Worm (Caenorhabditis elegans): Measurements from ENCODE around the gene alg-3.

Gene alg-3

ce11 chrIV:11703685-11704296 is at the start of gene alg-3, which contains the start of gene T22B3.3:
alg-3 (plus strand) TSS chrIV:11704246.
T22B3.3 (minus strand) TSS chrIV:11703785.
- no peak for TF ChIP-seq tbp1 (GFP tag; optimal IDR thresholded peaks at IDR 0.05)

ce11 chrIV:11655370-11655769 is 48.7 kb upstream of the alg-3 start, which contains the start of gene ent-1:
ent-1 (minus strand) TSS chrIV:11655470.
- no peak for TF ChIP-seq F10E7.11 (tag; optimal IDR thresholded peaks at IDR 0.05)
- no peak for TF ChIP-seq ekl-4 (GFP tag; IDR thresholded peaks at IDR 0.05)
- TF ChIP-seq dox-1 (GFP tag; IDR thresholded peaks at IDR 0.05): no peak
- TF ChIP-seq F55B11.4 (tag; optimal IDR thresholded peaks at IDR 0.05; ENCODE audit: borderline replicate concordance, insufficient read depth): no peak
- TF ChIP-seq hlh-26 (GFP tag; conservative IDR thresholded peaks at IDR 0.05): no peak
- TF ChIP-seq D2030.7 (GFP tag; IDR thresholded peaks at IDR 0.05): no peak
- TF ChIP-seq C06A6.2 (GFP tag; conservative IDR thresholded peaks at IDR 0.05): no peak
- no peak for TF ChIP-seq him-1 (tag; optimal IDR thresholded peaks at IDR 0.05)
- TF ChIP-seq lin-26 (GFP tag; IDR thresholded peaks at IDR 0.05): no peak
- TF ChIP-seq F22D6.2 (tag; optimal IDR thresholded peaks at IDR 0.05): no peak
- TF ChIP-seq ztf-18 (tag; optimal IDR thresholded peaks at IDR 0.05): no peak

DNA sequence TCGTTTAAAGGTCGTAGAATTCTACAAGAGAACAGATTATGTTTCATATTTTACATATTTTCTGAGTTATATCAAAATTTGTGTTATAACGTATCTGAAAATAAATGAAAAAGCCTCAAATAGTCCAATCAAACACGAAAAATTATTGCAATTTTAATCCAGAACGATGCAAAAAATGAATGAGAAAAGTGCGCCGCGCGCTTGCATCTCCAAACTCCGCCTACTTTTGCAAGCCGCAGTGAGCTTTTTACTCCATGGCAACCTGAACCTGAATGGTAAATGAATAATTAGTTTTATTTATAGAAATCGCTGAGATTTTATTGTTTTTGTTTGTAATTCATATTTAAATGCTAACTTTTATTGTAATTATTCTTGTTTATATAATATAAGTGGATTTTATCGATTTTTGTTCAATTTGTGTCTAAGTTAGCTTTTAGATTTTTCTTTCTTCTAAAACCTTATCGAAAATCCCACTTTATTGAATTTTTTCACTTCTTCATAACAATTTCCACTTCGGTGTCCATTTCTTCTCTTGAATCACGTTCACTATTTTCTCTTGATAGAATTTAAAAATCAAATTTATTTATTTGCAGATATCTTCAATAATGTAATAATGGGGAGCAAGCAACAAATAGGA is 47.8 kb upstream of the alg-3 start, which contains the start of gene ZK809.5:
ZK809.5 (plus strand) TSS at position 587 of the 637 bp plus-strand sequence.
- TF ChIP-seq K12H6.12 (tag; optimal IDR thresholded peaks at IDR 0.05): no peak
- TF ChIP-seq unc-130 (GFP tag; optimal IDR thresholded peaks at IDR 0.05): no peak

DNA sequence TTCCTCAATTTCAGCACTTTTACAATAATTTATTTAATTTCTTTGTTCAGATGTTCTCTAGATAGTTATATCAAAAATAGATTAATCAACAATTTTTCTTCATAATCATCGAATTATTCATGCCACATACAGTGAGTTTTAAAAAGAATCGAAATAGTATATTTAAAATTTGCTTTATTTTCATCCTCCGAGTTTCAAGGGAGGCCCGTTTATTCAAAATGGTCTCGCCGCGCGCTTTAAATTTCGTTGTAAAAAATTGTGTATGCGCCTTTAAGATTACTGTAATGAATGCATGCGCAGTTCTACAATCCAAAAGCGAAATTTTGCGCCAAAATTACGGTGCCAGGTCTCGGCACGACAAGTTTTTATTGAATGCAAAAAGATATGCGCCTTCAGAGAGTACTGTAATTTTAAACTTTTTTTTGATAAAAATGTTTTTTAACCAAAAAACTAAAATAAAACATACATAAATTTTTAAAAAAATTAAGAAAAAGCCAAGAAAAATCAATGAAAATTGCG is 44.2 kb upstream of the alg-3 start, which contains the start of gene ZK792.1:
ZK792.1 (plus strand) TSS at position 51 of the 519 bp plus-strand sequence.
- no peak for TF ChIP-seq mes-4 (tag; optimal IDR thresholded peaks at IDR 0.05)
- peak; percentile 46 for TF ChIP-seq xnd-1 (tag; optimal IDR thresholded peaks at IDR 0.05)
- peak; percentile 62 for TF ChIP-seq efl-1 (GFP tag; optimal IDR thresholded peaks at IDR 0.05)
- TF ChIP-seq D2030.7 (GFP tag; IDR thresholded peaks at IDR 0.05): no peak
- TF ChIP-seq F33H1.4 (GFP tag; IDR thresholded peaks at IDR 0.05): peak; percentile 69
- peak; percentile 79 for TF ChIP-seq madf-6 (GFP tag; IDR thresholded peaks at IDR 0.05)
- no peak for TF ChIP-seq T26A5.8 (tag; optimal IDR thresholded peaks at IDR 0.05)
- peak; percentile 59 for TF ChIP-seq madf-8 (GFP tag; conservative IDR thresholded peaks at IDR 0.05)
- no peak for TF ChIP-seq T07F8.4 (tag; optimal IDR thresholded peaks at IDR 0.05)
- TF ChIP-seq ztf-22 (GFP tag; optimal IDR thresholded peaks at IDR 0.05): no peak
- TF ChIP-seq unc-62 (GFP tag; optimal IDR thresholded peaks at IDR 0.05): no peak
- no peak for TF ChIP-seq egrh-3 (GFP tag; IDR thresholded peaks at IDR 0.05)
- TF ChIP-seq ceh-91 (GFP tag; IDR thresholded peaks at IDR 0.05): peak; percentile 76
- TF ChIP-seq lin-54 (GFP tag; optimal IDR thresholded peaks at IDR 0.05): no peak
- no peak for TF ChIP-seq F37B4.10 (GFP tag; IDR thresholded peaks at IDR 0.05)
- TF ChIP-seq lsl-1 (GFP tag; optimal IDR thresholded peaks at IDR 0.05): peak; percentile 76
- TF ChIP-seq F22D6.2 (tag; optimal IDR thresholded peaks at IDR 0.05): no peak

DNA sequence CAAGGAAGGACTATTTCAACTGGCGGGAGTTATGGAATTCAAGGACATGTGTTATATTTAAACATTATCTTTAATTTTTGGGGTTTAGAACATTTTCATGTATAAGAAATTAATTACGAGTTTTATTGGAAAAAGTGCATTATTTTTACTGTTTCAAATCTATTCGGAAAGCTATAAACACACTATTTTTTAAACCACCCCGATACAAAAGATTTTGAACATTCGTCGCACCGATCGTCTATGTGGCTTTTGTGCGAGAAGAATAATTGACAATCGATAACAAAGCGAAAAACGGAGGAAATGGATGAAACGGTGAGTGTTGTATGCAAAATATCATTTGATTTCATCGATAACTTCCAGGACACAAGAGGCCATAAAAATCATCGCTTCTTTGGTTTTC is 39.0 kb upstream of the alg-3 start, which contains the start of gene ZK809.9:
ZK809.9 (plus strand) TSS at position 301 of the 400 bp plus-strand sequence.
- no peak for TF ChIP-seq lin-54 (GFP tag; optimal IDR thresholded peaks at IDR 0.05)
- no peak for TF ChIP-seq hmg-20 (GFP tag; IDR thresholded peaks at IDR 0.05)
- TF ChIP-seq nfya-1 (tag; optimal IDR thresholded peaks at IDR 0.05; ENCODE audit: borderline replicate concordance, insufficient read depth): no peak
- TF ChIP-seq rec-8 (tag; optimal IDR thresholded peaks at IDR 0.05): no peak
- no peak for TF ChIP-seq attf-5 (GFP tag; optimal IDR thresholded peaks at IDR 0.05)
- no peak for TF ChIP-seq attf-3 (GFP tag; conservative IDR thresholded peaks at IDR 0.05)
- TF ChIP-seq die-1 (tag; optimal IDR thresholded peaks at IDR 0.05): no peak
- TF ChIP-seq nhr-90 (tag; optimal IDR thresholded peaks at IDR 0.05): no peak
- no peak for TF ChIP-seq B0019.2 (GFP tag; conservative IDR thresholded peaks at IDR 0.05)
- no peak for TF ChIP-seq egl-44 (GFP tag; IDR thresholded peaks at IDR 0.05)
- no peak for TF ChIP-seq ekl-4 (GFP tag; IDR thresholded peaks at IDR 0.05)
- no peak for TF ChIP-seq bed-1 (GFP tag; IDR thresholded peaks at IDR 0.05)
- no peak for TF ChIP-seq hmg-1.2 (GFP tag; IDR thresholded peaks at IDR 0.05)
- TF ChIP-seq ztf-18 (tag; optimal IDR thresholded peaks at IDR 0.05): no peak

All from whole organism, young adult.